Worm (Caenorhabditis elegans): ENCODE results near the gene oatr-1.

DNA sequence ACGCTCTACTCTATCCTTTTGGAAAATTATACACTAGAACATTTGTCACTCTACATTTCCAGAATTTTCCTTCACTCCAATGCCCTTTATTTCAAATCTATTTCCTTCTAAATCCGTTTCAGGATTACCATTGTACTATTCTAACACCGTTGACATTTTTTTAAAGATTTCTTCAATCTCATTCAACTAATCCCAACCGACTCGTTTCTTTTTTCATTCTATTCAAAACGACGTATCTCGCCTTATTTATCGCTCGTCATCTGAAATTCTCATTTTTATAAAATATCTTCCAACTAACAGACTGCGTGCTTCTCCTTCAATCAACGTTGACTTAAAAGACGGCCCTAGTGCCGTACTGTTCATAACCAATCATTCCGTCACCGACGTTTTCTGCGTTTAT, 42.9 kb downstream of the oatr-1 start, which contains the start of gene akap-1:
- TF ChIP-seq nhr-237 (tag; optimal IDR thresholded peaks at IDR 0.05): no peak
- no peak for TF ChIP-seq elt-1 (tag; optimal IDR thresholded peaks at IDR 0.05; ENCODE audit: borderline replicate concordance, insufficient read depth)
- TF ChIP-seq mep-1 (tag; optimal IDR thresholded peaks at IDR 0.05): no peak
- no peak for TF ChIP-seq ces-1 (GFP tag; optimal IDR thresholded peaks at IDR 0.05)
- no peak for TF ChIP-seq snpc-4 (tag; optimal IDR thresholded peaks at IDR 0.05)
- TF ChIP-seq unc-120 (tag; optimal IDR thresholded peaks at IDR 0.05; ENCODE audit: poor library complexity, severe bottlenecking): no peak
- no peak for TF ChIP-seq sptf-1 (tag; optimal IDR thresholded peaks at IDR 0.05)
